Fruit fly (Drosophila melanogaster) whole organism, adult: ENCODE measurements around the gene wg.

Experiments
- CG11617 ChIP-seq: fragments of 200-800 bp; sonication (Bioruptor generic); optimal IDR thresholded peaks from 2 replicates; lab custom pipeline; 2017; ENCODE audit warnings: mild to moderate bottlenecking, missing biosample characterization, missing genetic modification reagents, missing genetic modification characterization
- CG12768 ChIP-seq: fragments of 200-800 bp; sonication (Bioruptor generic); optimal IDR thresholded peaks from 2 replicates; lab custom pipeline; 2017; ENCODE audit warnings: missing biosample characterization, missing genetic modification characterization, mild to moderate bottlenecking, moderate library complexity, missing genetic modification reagents
- CG14711 ChIP-seq: fragments of 200-800 bp; sonication (Bioruptor generic); optimal IDR thresholded peaks from 2 replicates; lab custom pipeline; 2018; ENCODE audit warnings: missing biosample characterization, mild to moderate bottlenecking, missing genetic modification characterization, moderate library complexity
- CG1620 ChIP-seq: fragments of 200-800 bp; sonication (Bioruptor generic); optimal IDR thresholded peaks from 2 replicates; lab custom pipeline; 2016; ENCODE audit warnings: missing biosample characterization, missing genetic modification characterization
- CG33017 ChIP-seq: fragments of 200-800 bp; sonication (Bioruptor generic); optimal IDR thresholded peaks from 2 replicates; lab custom pipeline; 2018; ENCODE audit warnings: missing biosample characterization, mild to moderate bottlenecking, missing genetic modification characterization, moderate library complexity
- CG5204 ChIP-seq: fragments of 200-800 bp; sonication (Bioruptor generic); optimal IDR thresholded peaks from 2 replicates; lab custom pipeline; 2016; ENCODE audit warnings: missing biosample characterization, missing genetic modification characterization
- CG7045 ChIP-seq: fragments of 200-800 bp; sonication (Bioruptor generic); optimal IDR thresholded peaks from 2 replicates; lab custom pipeline; 2017; ENCODE audit warnings: missing biosample characterization, mild to moderate bottlenecking, missing genetic modification characterization
- CG7101 ChIP-seq: fragments of 200-800 bp; sonication (Bioruptor generic); optimal IDR thresholded peaks from 2 replicates; lab custom pipeline; 2018; ENCODE audit warnings: missing biosample characterization, mild to moderate bottlenecking, missing genetic modification characterization, moderate library complexity
- Clk ChIP-seq: fragments of 200-800 bp; sonication (Bioruptor generic); optimal IDR thresholded peaks from 2 replicates; lab custom pipeline; 2017; ENCODE audit warnings: missing biosample characterization, missing genetic modification characterization
- Crg-1 ChIP-seq: fragments of 200-800 bp; sonication (Bioruptor generic); optimal IDR thresholded peaks from 2 replicates; lab custom pipeline; 2016; ENCODE audit warnings: missing biosample characterization, missing genetic modification characterization
- Hr96 ChIP-seq: fragments of 200-800 bp; sonication (Bioruptor generic); optimal IDR thresholded peaks from 2 replicates; lab custom pipeline; 2016; ENCODE audit warnings: missing biosample characterization, missing genetic modification characterization
- Mnt ChIP-seq: fragments of 200-800 bp; sonication (Bioruptor generic); optimal IDR thresholded peaks from 2 replicates; lab custom pipeline; 2016; ENCODE audit warnings: missing biosample characterization, mild to moderate bottlenecking, missing genetic modification characterization
- bab1 ChIP-seq: fragments of 200-800 bp; sonication (Bioruptor generic); optimal IDR thresholded peaks from 3 replicates; lab custom pipeline; 2019; ENCODE audit warnings: missing biosample characterization, mild to moderate bottlenecking, missing genetic modification characterization, moderate library complexity
- cic ChIP-seq: fragments of 200-800 bp; sonication (Bioruptor generic); optimal IDR thresholded peaks from 2 replicates; lab custom pipeline; 2017; ENCODE audit warnings: missing biosample characterization, mild to moderate bottlenecking, missing genetic modification characterization, moderate library complexity
- cnc ChIP-seq, 2 experiments: fragments of >200 bp; optimal IDR thresholded peaks; 2 replicates each; lab custom pipeline; 2017
- kay ChIP-seq: fragments of 200-800 bp; sonication (Bioruptor generic); peaks from one replicate; lab custom pipeline; 2016; ENCODE audit warnings: missing biosample characterization, missing genetic modification characterization, borderline replicate concordance
- ovo ChIP-seq: fragments of 200-800 bp; sonication (Bioruptor generic); optimal IDR thresholded peaks from 2 replicates; lab custom pipeline; 2016; ENCODE audit warnings: missing biosample characterization, missing genetic modification characterization
- pad ChIP-seq: fragments of 200-800 bp; sonication (Bioruptor generic); optimal IDR thresholded peaks from 3 replicates; lab custom pipeline; 2017; ENCODE audit warnings: missing biosample characterization, missing genetic modification characterization, mild to moderate bottlenecking, moderate library complexity, missing genetic modification reagents
- tj ChIP-seq: fragments of 200-800 bp; sonication (Bioruptor generic); optimal IDR thresholded peaks from 3 replicates; lab custom pipeline; 2017; ENCODE audit warnings: missing biosample characterization, mild to moderate bottlenecking, missing genetic modification characterization, moderate library complexity
- toe ChIP-seq: fragments of 200-800 bp; sonication (Bioruptor generic); optimal IDR thresholded peaks from 2 replicates; lab custom pipeline; 2016; ENCODE audit warnings: missing biosample characterization, missing genetic modification characterization

The wg gene

dm6 chr2L:7326405-7326804 is 19.4 kb downstream of the wg start:
- no peak for TF ChIP-seq CG33017 (tag; lab: Kevin White, UChicago)
- no peak for TF ChIP-seq CG14711
- TF ChIP-seq CG11617 (GFP tag; lab: Kevin White, UChicago) = no peak
- TF ChIP-seq Crg-1 (GFP tag; lab: Kevin White, UChicago) = no peak
- TF ChIP-seq cic (GFP tag; lab: Kevin White, UChicago) = no peak

DNA sequence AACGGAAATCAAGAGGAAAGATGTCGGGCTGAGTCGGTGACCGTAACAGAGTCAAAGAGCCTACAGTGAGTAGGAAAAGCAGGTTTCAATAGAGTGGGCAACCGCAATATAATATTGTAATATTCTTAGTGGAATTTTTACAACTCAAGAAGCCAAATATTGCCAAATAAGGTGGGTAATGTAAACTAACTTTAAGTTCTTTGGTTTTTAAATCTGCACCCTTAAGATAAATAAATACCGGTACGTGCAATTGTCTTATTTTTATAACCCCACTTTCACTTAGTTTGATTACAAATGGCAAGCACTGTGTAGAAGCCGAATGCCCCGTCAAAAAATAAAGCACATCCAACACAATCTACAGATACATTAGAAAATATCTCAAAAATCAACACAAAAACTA is 25.8 kb downstream of the wg start:
- no peak for TF ChIP-seq kay (GFP tag; lab: Kevin White, UChicago)
- no peak for TF ChIP-seq pad (GFP tag; lab: Kevin White, UChicago)
- TF ChIP-seq bab1 (GFP tag; lab: Kevin White, UChicago) = no peak
- no peak for TF ChIP-seq ovo (GFP tag; lab: Kevin White, UChicago)
- TF ChIP-seq toe (GFP tag; lab: Kevin White, UChicago) = no peak
- no peak for TF ChIP-seq Mnt (GFP tag; lab: Kevin White, UChicago)
- TF ChIP-seq CG11617 (GFP tag; lab: Kevin White, UChicago) = no peak
- no peak for TF ChIP-seq tj (GFP tag; lab: Kevin White, UChicago)
- TF ChIP-seq CG7045 (GFP tag; lab: Kevin White, UChicago) = no peak
- TF ChIP-seq CG5204 (GFP tag; lab: Kevin White, UChicago) = no peak
- TF ChIP-seq Crg-1 (GFP tag; lab: Kevin White, UChicago) = no peak
- TF ChIP-seq Hr96 = no peak
- no peak for TF ChIP-seq CG33017 (tag; lab: Kevin White, UChicago)
- no peak for TF ChIP-seq cnc (optimal IDR thresholded peaks at IDR 0.05; lab: Kevin White, UChicago)
- no peak for TF ChIP-seq cic (GFP tag; lab: Kevin White, UChicago)
- TF ChIP-seq CG1620 (GFP tag; lab: Kevin White, UChicago) = no peak
- no peak for TF ChIP-seq CG12768 (GFP tag; lab: Kevin White, UChicago)
- TF ChIP-seq CG7101 (tag; lab: Kevin White, UChicago) = no peak
- TF ChIP-seq Clk (GFP tag; lab: Kevin White, UChicago) = no peak
- TF ChIP-seq CG14711 = no peak

- TF ChIP-seq cnc (optimal IDR thresholded peaks at IDR 0.05; lab: Kevin White, UChicago) (no peak), CG14711 (no peak), kay (GFP tag; lab: Kevin White, UChicago) (no peak), tj (GFP tag; lab: Kevin White, UChicago) (no peak), ovo (GFP tag; lab: Kevin White, UChicago) (no peak), CG1620 (GFP tag; lab: Kevin White, UChicago) (no peak), CG33017 (tag; lab: Kevin White, UChicago) (no peak), bab1 (GFP tag; lab: Kevin White, UChicago) (no peak), CG12768 (GFP tag; lab: Kevin White, UChicago) (no peak), CG7101 (tag; lab: Kevin White, UChicago) (no peak), pad (GFP tag; lab: Kevin White, UChicago) (no peak), cic (GFP tag; lab: Kevin White, UChicago) (no peak), Crg-1 (GFP tag; lab: Kevin White, UChicago) (no peak), toe (GFP tag; lab: Kevin White, UChicago) (no peak)
Measured at dm6 chr2L:7333184-7334025, 26.4 kb downstream of the wg start, which contains the start of gene Wnt6. TSS of gene Wnt6 (plus strand) at chr2L:7333714.

DNA sequence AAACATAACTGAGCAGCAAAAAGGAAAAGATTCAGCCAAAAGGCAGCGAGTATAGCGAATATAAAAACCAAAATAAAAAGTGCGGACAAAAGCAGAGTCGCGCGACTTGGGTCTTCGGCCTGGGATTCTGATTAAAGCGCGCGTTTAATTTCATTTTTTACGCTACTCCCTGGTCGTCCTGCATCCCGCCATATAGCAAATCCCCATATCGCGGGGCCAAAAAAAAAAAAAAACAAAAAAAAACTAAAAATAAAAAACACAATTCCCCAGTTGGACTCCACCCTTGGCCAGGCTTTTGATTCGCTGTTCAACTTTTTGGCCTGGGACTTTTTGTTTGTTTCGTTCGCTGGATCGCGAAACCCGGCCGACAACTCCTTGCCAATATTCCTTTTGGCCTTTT is 27.2 kb downstream of the wg start:
- TF ChIP-seq Mnt (GFP tag; lab: Kevin White, UChicago) (no peak), bab1 (GFP tag; lab: Kevin White, UChicago) (no peak), pad (GFP tag; lab: Kevin White, UChicago) (no peak), toe (GFP tag; lab: Kevin White, UChicago) (no peak), CG7101 (tag; lab: Kevin White, UChicago) (no peak), CG1620 (GFP tag; lab: Kevin White, UChicago) (no peak), CG11617 (GFP tag; lab: Kevin White, UChicago) (no peak), cnc (optimal IDR thresholded peaks at IDR 0.05; lab: Kevin White, UChicago) (no peak), Clk (GFP tag; lab: Kevin White, UChicago) (no peak), kay (GFP tag; lab: Kevin White, UChicago) (no peak), CG7045 (GFP tag; lab: Kevin White, UChicago) (no peak), CG12768 (GFP tag; lab: Kevin White, UChicago) (no peak), CG14711 (no peak), CG33017 (tag; lab: Kevin White, UChicago) (no peak), tj (GFP tag; lab: Kevin White, UChicago) (no peak), cic (GFP tag; lab: Kevin White, UChicago) (no peak)

dm6 chr2L:7339392-7340014 is 32.5 kb downstream of the wg start:
- TF ChIP-seq CG11617 (GFP tag; lab: Kevin White, UChicago) (no peak), kay (GFP tag; lab: Kevin White, UChicago) (no peak), tj (GFP tag; lab: Kevin White, UChicago) (no peak), CG7045 (GFP tag; lab: Kevin White, UChicago) (no peak), CG1620 (GFP tag; lab: Kevin White, UChicago) (no peak), pad (GFP tag; lab: Kevin White, UChicago) (no peak), CG33017 (tag; lab: Kevin White, UChicago) (no peak), ovo (GFP tag; lab: Kevin White, UChicago) (no peak), CG14711 (no peak)
